Worm (Caenorhabditis elegans): ENCODE results near the gene F52G3.8.

DNA sequence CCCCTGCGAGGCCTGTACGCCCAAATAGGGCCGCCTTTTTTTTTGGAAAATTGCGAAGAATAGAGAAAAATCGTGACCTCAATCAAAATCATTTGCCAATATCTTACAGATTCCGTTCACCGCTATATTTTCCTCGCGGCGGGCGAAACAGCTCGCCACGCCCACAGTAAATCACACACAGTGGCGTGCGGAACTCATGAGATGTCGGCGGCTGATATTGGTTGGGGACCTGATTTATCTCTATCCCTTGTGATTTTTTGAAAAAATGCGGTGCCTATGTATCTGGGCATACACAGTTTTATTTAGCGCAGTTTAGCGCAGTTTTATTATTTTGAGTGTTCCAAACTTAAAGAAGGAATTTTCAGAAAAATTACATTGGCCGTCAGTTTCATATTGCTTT, 27.4 kb downstream of the F52G3.8 start:
- TF ChIP-seq nhr-11 (tag; optimal IDR thresholded peaks at IDR 0.05) (no peak), unc-62 (GFP tag; optimal IDR thresholded peaks at IDR 0.05) (no peak), nhr-23 (tag; optimal IDR thresholded peaks at IDR 0.05) (no peak), ama-1 (optimal IDR thresholded peaks at IDR 0.05) (no peak), elt-3 (tag; optimal IDR thresholded peaks at IDR 0.05) (no peak), tbx-2 (tag; optimal IDR thresholded peaks at IDR 0.05) (no peak), nhr-76 (tag; optimal IDR thresholded peaks at IDR 0.05) (no peak)

Data from whole organism, L3 larva.